Fruit fly (Drosophila melanogaster) whole organism, prepupa: ENCODE measurements around the gene CG17108.

Experiments
- Blimp-1 ChIP-seq: fragments of 200-800 bp; sonication (Bioruptor generic); optimal IDR thresholded peaks from 3 replicates; lab custom pipeline; 2017; ENCODE audit warnings: missing biosample characterization, missing genetic modification characterization, mild to moderate bottlenecking, moderate library complexity, missing genetic modification reagents
- CG11902 ChIP-seq: fragments of 200-800 bp; sonication (Bioruptor generic); optimal IDR thresholded peaks from 3 replicates; lab custom pipeline; 2016; ENCODE audit warnings: missing biosample characterization, missing genetic modification characterization
- CG15336 ChIP-seq: fragments of 200-800 bp; sonication (Bioruptor generic); IDR thresholded peaks from 2 replicates; pipeline ENCODE4 v1.3.6; 2022; ENCODE audit warnings: missing biosample characterization, missing genetic modification characterization
- Eip75B ChIP-seq: fragments of 200-800 bp; sonication (Bioruptor generic); optimal IDR thresholded peaks from 3 replicates; lab custom pipeline; 2016; ENCODE audit warnings: missing biosample characterization, missing genetic modification characterization
- Sox15 ChIP-seq: fragments of 200-800 bp; sonication (Bioruptor generic); optimal IDR thresholded peaks from 3 replicates; lab custom pipeline; 2016; ENCODE audit warnings: missing biosample characterization, missing genetic modification characterization
- dsx ChIP-seq: fragments of 200-800 bp; optimal IDR thresholded peaks from 3 replicates; lab custom pipeline; 2019; ENCODE audit warnings: missing biosample characterization, mild to moderate bottlenecking, missing genetic modification characterization, moderate library complexity; ENCODE audit not compliant: poor library complexity, severe bottlenecking
- eg ChIP-seq: fragments of 200-800 bp; sonication (Bioruptor generic); IDR thresholded peaks from 3 replicates; pipeline ENCODE4 v1.3.6; 2022; ENCODE audit warnings: missing biosample characterization, missing genetic modification characterization
- lz ChIP-seq: fragments of 200-800 bp; sonication (Bioruptor generic); optimal IDR thresholded peaks from 3 replicates; lab custom pipeline; 2016; ENCODE audit warnings: missing biosample characterization, missing genetic modification characterization

DNA sequence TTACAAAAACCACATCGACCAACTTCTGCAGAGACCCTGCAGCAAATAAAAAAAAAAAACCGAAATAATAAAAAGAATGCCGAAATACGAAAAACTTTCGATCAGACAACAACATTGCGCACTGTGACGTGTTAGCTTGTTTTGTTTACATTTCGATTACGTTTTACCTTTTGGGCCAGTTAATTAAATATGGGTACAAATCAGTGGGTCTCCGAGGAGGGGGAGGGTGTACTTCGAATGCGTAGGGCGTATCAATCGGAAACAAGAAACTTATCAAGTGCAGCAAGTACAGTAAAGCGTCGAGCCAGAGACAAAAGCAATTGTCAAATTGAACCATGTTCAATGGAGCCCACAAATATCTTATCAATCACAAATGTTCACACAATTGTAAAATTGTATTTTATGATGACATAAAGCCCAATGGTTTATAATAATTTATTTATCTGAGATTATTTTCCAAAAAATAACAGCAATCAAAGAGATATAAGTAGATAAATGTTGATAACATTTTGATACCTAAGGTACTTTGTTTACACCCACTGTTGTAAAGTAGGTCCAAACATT lies 7.7 kb upstream of the CG17108 start, which contains the start of gene Lip1:
- TF ChIP-seq lz (GFP tag; lab: Kevin White, UChicago): no peak
- no peak for TF ChIP-seq Eip75B (GFP tag; lab: Kevin White, UChicago)
- no peak for TF ChIP-seq dsx (GFP tag; lab: Kevin White, UChicago)
- TF ChIP-seq CG15336 (GFP tag; lab: Robert Waterston, UW): no peak
- no peak for TF ChIP-seq Sox15 (GFP tag; lab: Kevin White, UChicago)
- TF ChIP-seq eg (GFP tag; lab: Robert Waterston, UW): no peak
- no peak for TF ChIP-seq CG11902 (GFP tag; lab: Kevin White, UChicago)
- TF ChIP-seq Blimp-1 (GFP tag; lab: Kevin White, UChicago): no peak
